Worm (Caenorhabditis elegans): ENCODE results near the gene alg-1.
A peak's percentile ranks its signal among the peaks of the same experiment; 100 is the strongest.

DNA sequence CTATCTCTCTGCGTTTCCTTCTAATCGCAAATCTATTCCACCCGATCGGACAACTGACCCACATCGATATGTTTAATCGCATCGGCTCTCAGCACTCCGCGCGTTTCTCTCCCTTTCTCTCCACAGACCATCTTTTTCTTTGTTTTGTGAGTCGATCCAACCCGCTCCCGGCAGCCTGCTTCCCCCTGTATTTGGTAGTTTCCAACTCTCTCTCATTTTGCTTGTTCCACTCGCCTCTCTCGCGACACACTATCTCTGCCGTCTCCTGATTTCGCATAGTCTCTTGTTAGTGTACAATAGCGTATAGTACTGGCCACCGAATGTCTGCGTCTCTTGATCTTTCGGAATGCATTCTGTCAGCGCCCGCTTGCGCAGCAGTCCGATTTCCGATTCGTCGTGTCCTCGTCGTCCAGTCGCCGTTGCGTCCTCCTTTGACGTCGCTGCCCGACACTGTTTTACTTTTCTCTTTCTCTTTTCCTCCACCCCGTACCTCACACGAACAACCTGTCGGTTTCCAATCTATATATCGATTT is 1.8 kb downstream of the alg-1 start:
- TF ChIP-seq mdl-1 (tag; optimal IDR thresholded peaks at IDR 0.05) (no peak), nhr-25 (tag; optimal IDR thresholded peaks at IDR 0.05) (peak; percentile 74), nhr-6 (tag; optimal IDR thresholded peaks at IDR 0.05) (no peak), peb-1 (tag; optimal IDR thresholded peaks at IDR 0.05) (no peak), nhr-237 (tag; optimal IDR thresholded peaks at IDR 0.05) (no peak), aly-2 (tag; optimal IDR thresholded peaks at IDR 0.05) (no peak), snpc-4 (tag; optimal IDR thresholded peaks at IDR 0.05) (no peak)

Data from whole organism, L2 larva.